Fruit fly (Drosophila melanogaster): ENCODE results near the gene CG32983.

DNA sequence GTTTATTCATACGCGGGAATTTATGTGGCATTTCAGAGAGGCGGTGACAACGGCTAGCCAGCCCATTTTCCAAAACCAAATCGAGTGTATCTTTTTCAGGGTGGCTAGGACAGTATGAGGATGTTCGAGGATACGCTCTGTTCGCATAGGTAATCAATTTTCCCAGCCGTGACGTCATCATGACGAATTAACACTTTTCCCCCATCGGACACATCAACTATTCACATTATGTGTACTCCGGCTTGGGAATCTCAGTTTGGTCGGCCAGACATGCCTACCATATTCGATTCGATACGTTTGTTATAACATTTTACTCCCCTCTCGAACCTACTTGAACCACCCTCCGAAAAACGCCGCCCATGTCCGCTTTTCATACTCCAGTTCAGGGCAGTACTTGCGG is 22.1 kb upstream of the CG32983 start:
- no peak for TF ChIP-seq net (GFP tag; optimal IDR thresholded peaks at IDR 0.05)
- TF ChIP-seq dsx (GFP tag; optimal IDR thresholded peaks at IDR 0.05; ENCODE audit: poor library complexity, severe bottlenecking): no peak
- no peak for TF ChIP-seq Met (GFP tag; optimal IDR thresholded peaks at IDR 0.05)
- no peak for TF ChIP-seq Smox (GFP tag; optimal IDR thresholded peaks at IDR 0.05)
- TF ChIP-seq OdsH (GFP tag; optimal IDR thresholded peaks at IDR 0.05): no peak
- no peak for TF ChIP-seq CG11762 (GFP tag; optimal IDR thresholded peaks at IDR 0.05; ENCODE audit: insufficient read depth)
- no peak for TF ChIP-seq CG31627 (GFP tag; optimal IDR thresholded peaks at IDR 0.05)
- TF ChIP-seq CG16779 (tag; optimal IDR thresholded peaks at IDR 0.05): no peak
- no peak for TF ChIP-seq CG6276 (GFP tag; optimal IDR thresholded peaks at IDR 0.05)
- no peak for TF ChIP-seq spab (GFP tag; optimal IDR thresholded peaks at IDR 0.05)
- TF ChIP-seq achi (GFP tag; optimal IDR thresholded peaks at IDR 0.05): no peak
- no peak for TF ChIP-seq Sox15 (GFP tag; optimal IDR thresholded peaks at IDR 0.05)
